Fruit fly (Drosophila melanogaster) whole organism, embryonic: ENCODE data around the gene BTBD9.

Experiments
- ATbp ChIP-seq: fragments of 200-800 bp; sonication (Bioruptor generic); optimal IDR thresholded peaks from 2 replicates; lab custom pipeline; 2017; ENCODE audit warnings: missing biosample characterization, mild to moderate bottlenecking, missing genetic modification characterization, missing genetic modification reagents
- CG11085 ChIP-seq: fragments of 200-800 bp; sonication (Bioruptor generic); IDR thresholded peaks from 2 replicates; pipeline ENCODE4 v1.3.6; 2022; ENCODE audit warnings: missing biosample characterization, missing genetic modification characterization
- CG11560 ChIP-seq: fragments of 200-800 bp; sonication (Bioruptor generic); IDR thresholded peaks from 3 replicates; pipeline ENCODE4 v1.3.6; 2022; ENCODE audit warnings: missing biosample characterization, missing genetic modification characterization
- CG11723 ChIP-seq: fragments of 200-800 bp; sonication (Bioruptor generic); optimal IDR thresholded peaks from 2 replicates; lab custom pipeline; 2017; ENCODE audit warnings: missing biosample characterization, mild to moderate bottlenecking, missing genetic modification characterization
- CG12155 ChIP-seq: fragments of 200-800 bp; sonication (Bioruptor generic); optimal IDR thresholded peaks from 3 replicates; lab custom pipeline; 2016; ENCODE audit warnings: missing biosample characterization, missing genetic modification characterization
- CG13424 ChIP-seq: fragments of 200-800 bp; sonication (Bioruptor generic); optimal IDR thresholded peaks from 2 replicates; lab custom pipeline; 2019; ENCODE audit warnings: missing biosample characterization, mild to moderate bottlenecking, missing genetic modification characterization, moderate library complexity
- CG15073 ChIP-seq: fragments of 200-800 bp; sonication (Bioruptor generic); optimal IDR thresholded peaks from 2 replicates; lab custom pipeline; 2016; ENCODE audit warnings: missing biosample characterization, missing genetic modification characterization
- CG17361 ChIP-seq: fragments of 200-800 bp; sonication (Bioruptor generic); IDR thresholded peaks from 3 replicates; pipeline ENCODE4 v1.3.6; 2022; ENCODE audit warnings: missing biosample characterization, missing genetic modification characterization
- CG2120 ChIP-seq: fragments of 200-800 bp; sonication (Bioruptor generic); optimal IDR thresholded peaks from 3 replicates; lab custom pipeline; 2016; ENCODE audit warnings: missing biosample characterization, missing genetic modification characterization
- CG2889 ChIP-seq: fragments of 200-800 bp; sonication (Bioruptor generic); IDR thresholded peaks from 3 replicates; pipeline ENCODE4 v1.3.6; 2022; ENCODE audit warnings: missing biosample characterization, missing genetic modification characterization
- CG31388 ChIP-seq: fragments of 200-800 bp; sonication (Bioruptor generic); optimal IDR thresholded peaks from 2 replicates; lab custom pipeline; 2016; ENCODE audit warnings: missing biosample characterization, missing genetic modification characterization
- CG4854 ChIP-seq: fragments of 200-800 bp; sonication (Bioruptor generic); optimal IDR thresholded peaks from 2 replicates; lab custom pipeline; 2016; ENCODE audit warnings: missing biosample characterization, missing genetic modification characterization, inconsistent platforms
- CG6254 ChIP-seq: fragments of 200-800 bp; sonication (Bioruptor generic); optimal IDR thresholded peaks from 3 replicates; lab custom pipeline; 2017; ENCODE audit warnings: mild to moderate bottlenecking, missing biosample characterization, missing genetic modification reagents, missing genetic modification characterization
- CG6689 ChIP-seq: fragments of 200-800 bp; sonication (Bioruptor generic); IDR thresholded peaks from 2 replicates; pipeline ENCODE4 v1.3.6; 2022; ENCODE audit warnings: missing biosample characterization, missing genetic modification characterization
- CG9215 ChIP-seq: fragments of 200-800 bp; sonication (Bioruptor generic); IDR thresholded peaks from 2 replicates; pipeline ENCODE4 v1.3.6; 2022; ENCODE audit warnings: missing biosample characterization, missing genetic modification characterization
- Dp ChIP-seq: fragments of 200-800 bp; sonication (Bioruptor generic); optimal IDR thresholded peaks from 2 replicates; lab custom pipeline; 2018; ENCODE audit warnings: missing biosample characterization, mild to moderate bottlenecking, missing genetic modification characterization, moderate library complexity
- E2f1 ChIP-seq: fragments of 200-800 bp; sonication (Bioruptor generic); IDR thresholded peaks from 2 replicates; pipeline ENCODE4 v1.3.6; 2022; ENCODE audit warnings: missing biosample characterization, missing genetic modification characterization
- HLH4C ChIP-seq: fragments of 200-800 bp; sonication (Bioruptor generic); IDR thresholded peaks from 3 replicates; pipeline ENCODE4 v1.3.6; 2022; ENCODE audit warnings: missing biosample characterization, missing genetic modification characterization; ENCODE audit not compliant: partially characterized antibody
- HmgD ChIP-seq: fragments of 200-800 bp; sonication (Bioruptor generic); optimal IDR thresholded peaks from 3 replicates; lab custom pipeline; 2016; ENCODE audit warnings: missing biosample characterization, missing genetic modification characterization
- Hr51 ChIP-seq, 2 experiments: fragments of 200-800 bp; sonication (Bioruptor generic); optimal IDR thresholded peaks; 2 replicates in 1 of 2; 3 replicates in 1 of 2; lab custom pipeline; 2016 to 2018; ENCODE audit warnings: missing biosample characterization in 2 of 2, missing genetic modification characterization in 2 of 2, mild to moderate bottlenecking in 1 of 2, moderate library complexity in 1 of 2
- Hr78 ChIP-seq, 2 experiments: fragments of 200-800 bp in 1 of 2; fragments of >200 bp in 1 of 2; sonication (Bioruptor generic) in 1 of 2; optimal IDR thresholded peaks; 2 replicates each; lab custom pipeline; 2017 to 2019; ENCODE audit warnings: missing biosample characterization in 2 of 2, missing genetic modification characterization in 2 of 2, mild to moderate bottlenecking in 1 of 2, moderate library complexity in 1 of 2
- MESR4 ChIP-seq: fragments of 200-800 bp; sonication (Bioruptor generic); optimal IDR thresholded peaks from 2 replicates; lab custom pipeline; 2018; ENCODE audit warnings: missing biosample characterization, mild to moderate bottlenecking, missing genetic modification characterization, moderate library complexity
- Opbp ChIP-seq: fragments of 200-800 bp; sonication (Bioruptor generic); IDR thresholded peaks from 3 replicates; pipeline ENCODE4 v1.3.6; 2022; ENCODE audit warnings: missing biosample characterization, missing genetic modification characterization; ENCODE audit not compliant: partially characterized antibody
- Rfx ChIP-seq: fragments of 200-800 bp; sonication (Bioruptor generic); IDR thresholded peaks from 2 replicates; pipeline ENCODE4 v1.3.6; 2022; ENCODE audit warnings: missing biosample characterization, missing genetic modification characterization
- Scr ChIP-seq: fragments of 200-800 bp; sonication (Bioruptor generic); IDR thresholded peaks from 2 replicates; pipeline ENCODE4 v1.3.6; 2022; ENCODE audit warnings: missing biosample characterization, missing genetic modification characterization; ENCODE audit not compliant: partially characterized antibody
- al ChIP-seq: fragments of 200-800 bp; sonication (Bioruptor generic); IDR thresholded peaks from 2 replicates; pipeline ENCODE4 v1.3.6; 2022; ENCODE audit warnings: missing biosample characterization, missing genetic modification characterization
- ase ChIP-seq: fragments of 200-800 bp; sonication (Bioruptor generic); IDR thresholded peaks from 3 replicates; pipeline ENCODE4 v1.3.6; 2022; ENCODE audit warnings: missing biosample characterization, missing genetic modification characterization
- ash1 ChIP-seq: fragments of 200-800 bp; sonication (Bioruptor generic); optimal IDR thresholded peaks from 2 replicates; lab custom pipeline; 2018; ENCODE audit warnings: missing biosample characterization, mild to moderate bottlenecking, missing genetic modification characterization
- bbx ChIP-seq: fragments of 200-800 bp; sonication (Bioruptor generic); IDR thresholded peaks from 2 replicates; pipeline ENCODE4 v1.3.6; 2022; ENCODE audit warnings: missing biosample characterization, missing genetic modification characterization; ENCODE audit not compliant: partially characterized antibody
- bigmax ChIP-seq: fragments of 200-800 bp; sonication (Bioruptor generic); optimal IDR thresholded peaks from 2 replicates; lab custom pipeline; 2018; ENCODE audit warnings: missing biosample characterization, mild to moderate bottlenecking, missing genetic modification characterization
- bowl ChIP-seq: fragments of 200-800 bp; sonication (Bioruptor generic); IDR thresholded peaks from 2 replicates; pipeline ENCODE4 v1.3.6; 2022; ENCODE audit warnings: missing biosample characterization, missing genetic modification characterization
- dmrt11E ChIP-seq: fragments of 200-800 bp; sonication (Bioruptor generic); optimal IDR thresholded peaks from 3 replicates; lab custom pipeline; 2018; ENCODE audit warnings: missing biosample characterization, mild to moderate bottlenecking, missing genetic modification characterization, moderate library complexity
- dysf ChIP-seq: fragments of 200-800 bp; sonication (Bioruptor generic); IDR thresholded peaks from 3 replicates; pipeline ENCODE4 v1.3.6; 2022; ENCODE audit warnings: missing biosample characterization, missing genetic modification characterization
- esg ChIP-seq: fragments of 200-800 bp; sonication (Bioruptor generic); conservative IDR thresholded peaks from 2 replicates; pipeline ENCODE4 v1.3.6; 2022; ENCODE audit warnings: missing biosample characterization, missing genetic modification characterization
- gcm2 ChIP-seq: fragments of 200-800 bp; sonication (Bioruptor generic); optimal IDR thresholded peaks from 2 replicates; lab custom pipeline; 2016; ENCODE audit warnings: missing biosample characterization, missing genetic modification characterization
- hbn ChIP-seq: fragments of 200-800 bp; sonication (Bioruptor generic); IDR thresholded peaks from 2 replicates; pipeline ENCODE4 v1.3.6; 2022; ENCODE audit warnings: missing biosample characterization, missing genetic modification characterization; ENCODE audit not compliant: partially characterized antibody
- hth ChIP-seq: fragments of >200 bp; optimal IDR thresholded peaks from 2 replicates; lab custom pipeline; 2017; ENCODE audit warnings: inconsistent platforms
- inv ChIP-seq: fragments of 200-800 bp; sonication (Bioruptor generic); IDR thresholded peaks from 2 replicates; pipeline ENCODE4 v1.3.6; 2022; ENCODE audit warnings: missing biosample characterization, missing genetic modification characterization; ENCODE audit not compliant: partially characterized antibody
- lmd ChIP-seq: fragments of 200-800 bp; sonication (Bioruptor generic); IDR thresholded peaks from 2 replicates; pipeline ENCODE4 v1.3.6; 2022; ENCODE audit warnings: missing biosample characterization, missing genetic modification characterization
- luna ChIP-seq: fragments of 200-800 bp; sonication (Bioruptor generic); optimal IDR thresholded peaks from 2 replicates; lab custom pipeline; 2016; ENCODE audit warnings: missing biosample characterization, missing genetic modification characterization
- oc ChIP-seq: fragments of 200-800 bp; sonication (Bioruptor generic); optimal IDR thresholded peaks from 2 replicates; lab custom pipeline; 2018; ENCODE audit warnings: missing biosample characterization, mild to moderate bottlenecking, missing genetic modification characterization, moderate library complexity
- onecut ChIP-seq: fragments of 200-800 bp; sonication (Bioruptor generic); IDR thresholded peaks from 2 replicates; pipeline ENCODE4 v1.3.6; 2022; ENCODE audit warnings: missing biosample characterization, missing genetic modification characterization
- org-1 ChIP-seq: fragments of 200-800 bp; sonication (Bioruptor generic); optimal IDR thresholded peaks from 2 replicates; lab custom pipeline; 2017; ENCODE audit warnings: missing biosample characterization, missing genetic modification characterization
- run ChIP-seq: fragments of 200-800 bp; sonication (Bioruptor generic); optimal IDR thresholded peaks from 3 replicates; lab custom pipeline; 2018; ENCODE audit warnings: missing biosample characterization, mild to moderate bottlenecking, missing genetic modification characterization
- sisA ChIP-seq: fragments of 200-800 bp; sonication (Bioruptor generic); IDR thresholded peaks from 2 replicates; pipeline ENCODE4 v1.3.6; 2022; ENCODE audit warnings: missing biosample characterization, missing genetic modification characterization
- slbo ChIP-seq: fragments of 200-800 bp; sonication (Bioruptor generic); IDR thresholded peaks from 2 replicates; pipeline ENCODE4 v1.3.6; 2022; ENCODE audit warnings: missing biosample characterization, missing genetic modification characterization
- sr ChIP-seq: fragments of 200-800 bp; sonication (Bioruptor generic); IDR thresholded peaks from 3 replicates; pipeline ENCODE4 v1.3.6; 2022; ENCODE audit warnings: missing biosample characterization, missing genetic modification characterization
- vnd ChIP-seq: fragments of 200-800 bp; sonication (Bioruptor generic); IDR thresholded peaks from 3 replicates; pipeline ENCODE4 v1.3.6; 2022; ENCODE audit warnings: missing biosample characterization, missing genetic modification characterization; ENCODE audit not compliant: partially characterized antibody
- wek ChIP-seq: fragments of 200-800 bp; sonication (Bioruptor generic); optimal IDR thresholded peaks from 3 replicates; lab custom pipeline; 2018; ENCODE audit warnings: missing biosample characterization, mild to moderate bottlenecking, missing genetic modification characterization, moderate library complexity
- zen2 ChIP-seq: fragments of 200-800 bp; sonication (Bioruptor generic); IDR thresholded peaks from 3 replicates; pipeline ENCODE4 v1.3.6; 2022; ENCODE audit warnings: missing biosample characterization, missing genetic modification characterization; ENCODE audit not compliant: partially characterized antibody

The BTBD9 gene

DNA sequence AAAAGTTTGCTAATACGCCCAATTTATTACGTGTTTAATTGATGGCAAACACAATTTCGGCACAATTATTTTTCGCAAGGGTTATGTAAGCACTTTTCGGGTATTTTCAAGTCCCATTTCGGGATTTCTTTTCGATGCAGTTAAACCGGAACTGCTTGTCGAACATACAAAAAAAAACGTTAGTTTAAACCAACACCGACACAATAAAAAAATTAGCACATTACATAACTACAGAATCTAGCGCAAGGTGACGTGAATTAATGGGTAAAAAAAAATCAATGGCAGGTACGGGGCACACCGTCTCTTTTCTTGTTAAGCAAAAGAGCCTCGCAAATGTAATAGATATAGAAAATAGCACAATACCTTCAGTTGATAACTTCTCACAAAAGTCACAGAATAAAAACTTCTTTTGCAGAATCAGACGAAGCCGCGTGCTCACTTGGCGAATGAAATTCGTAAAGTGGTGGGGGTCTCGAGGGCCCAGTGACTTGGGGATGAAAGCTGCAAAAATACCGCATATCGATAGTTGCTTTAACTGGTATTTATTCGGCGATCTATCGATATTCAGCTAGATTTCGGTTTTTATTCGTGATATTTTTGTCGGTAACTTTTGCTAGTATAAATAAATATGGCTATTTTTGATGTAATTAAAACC is 18.2 kb downstream of the BTBD9 start, which contains the start of the genes Ant2 and sesB (continued):
- TF ChIP-seq HLH4C (GFP tag; lab: Robert Waterston, UW) (peak; percentile 43; the same call in 2 of the 3 replicates), CG11723 (GFP tag; lab: Kevin White, UChicago) (no peak), CG2889 (no peak), onecut (GFP tag; lab: Robert Waterston, UW) (peak; percentile 31; the same call in 1 of the 2 replicates), dmrt11E (tag; lab: Kevin White, UChicago) (no peak), CG15073 (GFP tag; lab: Kevin White, UChicago) (no peak), HmgD (GFP tag; lab: Kevin White, UChicago) (no peak), bowl (no peak), zen2 (GFP tag; lab: Robert Waterston, UW) (no peak; the same call in 2 of the 3 replicates), CG11560 (no peak), CG4854 (no peak), Hr78 (GFP tag; optimal IDR thresholded peaks at IDR 0.05; lab: Kevin White, UChicago) (no peak), oc (tag; lab: Kevin White, UChicago) (no peak), org-1 (GFP tag; lab: Kevin White, UChicago) (no peak), Hr51 (GFP tag; optimal IDR thresholded peaks at IDR 0.05; lab: Kevin White, UChicago) (no peak), slbo (GFP tag; lab: Robert Waterston, UW) (no peak), MESR4 (GFP tag; lab: Kevin White, UChicago) (peak; percentile 75), esg (GFP tag; lab: Robert Waterston, UW) (no peak), hth (lab: Kevin White, UChicago) (no peak), ATbp (GFP tag; lab: Kevin White, UChicago) (no peak), vnd (peak; percentile 71), CG6254 (GFP tag; lab: Kevin White, UChicago) (no peak), CG12155 (GFP tag; lab: Kevin White, UChicago) (no peak), hbn (GFP tag; lab: Robert Waterston, UW) (peak; percentile 71), ase (GFP tag; lab: Robert Waterston, UW) (no peak), Opbp (GFP tag; lab: Robert Waterston, UW) (peak; percentile 84), CG9215 (GFP tag; lab: Robert Waterston, UW) (no peak), wek (no peak), CG2120 (GFP tag; lab: Kevin White, UChicago) (no peak), lmd (GFP tag; lab: Robert Waterston, UW) (no peak), CG13424 (tag; lab: Kevin White, UChicago) (no peak), Dp (peak; percentile 13), bbx (peak; percentile 82), Scr (peak; percentile 80), CG11085 (GFP tag; lab: Robert Waterston, UW) (no peak), Rfx (GFP tag; lab: Robert Waterston, UW) (no peak; the same call in 1 of the 2 replicates), run (no peak), luna (GFP tag; lab: Kevin White, UChicago) (no peak), CG17361 (GFP tag; lab: Robert Waterston, UW) (no peak), gcm2 (GFP tag; lab: Kevin White, UChicago) (no peak), al (GFP tag; lab: Robert Waterston, UW) (no peak), sr (GFP tag; lab: Robert Waterston, UW) (no peak), dysf (GFP tag; lab: Robert Waterston, UW) (no peak), E2f1 (no peak), inv (GFP tag; lab: Robert Waterston, UW) (peak; percentile 76), CG6689 (GFP tag; lab: Robert Waterston, UW) (no peak), ash1 (GFP tag; lab: Kevin White, UChicago) (no peak), sisA (GFP tag; lab: Robert Waterston, UW) (no peak), CG31388 (GFP tag; lab: Kevin White, UChicago) (no peak), bigmax (GFP tag; lab: Kevin White, UChicago) (peak; percentile 30)
